Worm (Caenorhabditis elegans): ENCODE measurements around the gene ZC250.2.

Gene ZC250.2

ce11 chrV:5838576-5839366 lies 46.6 kb downstream of the ZC250.2 start, which contains the start of gene F26F12.2:
Gene F26F12.2, minus strand, starts transcription at chrV:5838613.
- TF ChIP-seq med-1 (GFP tag; optimal IDR thresholded peaks at IDR 0.05; ENCODE audit: insufficient read depth) (no peak), cog-1 (tag; optimal IDR thresholded peaks at IDR 0.05) (no peak), flt-1 (GFP tag; IDR thresholded peaks at IDR 0.05) (no peak), T22C8.4 (GFP tag; IDR thresholded peaks at IDR 0.05) (no peak), ztf-23 (GFP tag; IDR thresholded peaks at IDR 0.05) (no peak), ztf-29 (GFP tag; IDR thresholded peaks at IDR 0.05) (no peak)

- no peak for TF ChIP-seq tab-1 (GFP tag; IDR thresholded peaks at IDR 0.05)
- TF ChIP-seq ref-1 (GFP tag; conservative IDR thresholded peaks at IDR 0.05), result no peak
Measured at ce11 chrV:5840939-5841338, 48.8 kb downstream of the ZC250.2 start.

DNA sequence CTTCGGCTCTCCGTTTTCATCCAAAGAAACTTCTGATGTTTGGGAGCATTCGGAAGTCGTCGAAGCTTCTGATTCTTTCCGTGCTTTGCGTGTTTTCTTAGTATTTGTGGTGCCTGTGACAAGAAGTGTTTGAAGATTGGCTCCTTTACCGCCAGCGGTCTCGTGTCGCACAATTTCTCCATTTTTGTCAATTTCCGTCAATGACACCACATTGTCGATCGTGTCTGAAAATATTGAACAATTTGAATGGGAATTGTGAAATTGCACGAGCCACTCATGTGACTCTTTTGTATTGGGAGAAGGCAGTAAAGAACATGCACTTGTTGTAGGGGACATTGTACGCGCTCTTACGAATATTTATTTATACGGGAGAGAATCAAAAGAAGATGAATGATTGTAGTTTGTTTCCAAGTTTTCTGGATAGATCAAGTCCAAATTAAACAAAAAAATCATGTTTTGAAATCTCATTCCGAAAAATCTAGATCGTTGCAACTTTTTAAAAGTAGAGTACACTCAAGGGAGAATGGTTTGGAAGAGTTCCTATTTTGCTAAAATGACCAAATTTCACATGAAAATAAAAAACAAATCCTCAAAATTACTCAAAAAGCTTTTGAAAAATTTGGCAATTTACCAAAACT lies 50.5 kb downstream of the ZC250.2 start:
- no peak for TF ChIP-seq cog-1 (tag; optimal IDR thresholded peaks at IDR 0.05)

ce11 chrV:5843415-5844337 lies 51.5 kb downstream of the ZC250.2 start:
- no peak for TF ChIP-seq ref-1 (GFP tag; conservative IDR thresholded peaks at IDR 0.05)
- no peak for TF ChIP-seq T22C8.4 (GFP tag; IDR thresholded peaks at IDR 0.05)
- TF ChIP-seq ztf-23 (GFP tag; IDR thresholded peaks at IDR 0.05), result no peak
- TF ChIP-seq flt-1 (GFP tag; IDR thresholded peaks at IDR 0.05), result no peak; the same call in 1 of the 2 replicates
- 0 out of 2 replicates have a peak, but pooled peaks have one; percentile 39 for TF ChIP-seq tab-1 (GFP tag; IDR thresholded peaks at IDR 0.05)
- no peak for TF ChIP-seq klf-2 (GFP tag; conservative IDR thresholded peaks at IDR 0.05)
- no peak for TF ChIP-seq ztf-29 (GFP tag; IDR thresholded peaks at IDR 0.05)
- TF ChIP-seq cog-1 (tag; optimal IDR thresholded peaks at IDR 0.05), result no peak
- TF ChIP-seq med-1 (GFP tag; optimal IDR thresholded peaks at IDR 0.05; ENCODE audit: insufficient read depth), result no peak

DNA sequence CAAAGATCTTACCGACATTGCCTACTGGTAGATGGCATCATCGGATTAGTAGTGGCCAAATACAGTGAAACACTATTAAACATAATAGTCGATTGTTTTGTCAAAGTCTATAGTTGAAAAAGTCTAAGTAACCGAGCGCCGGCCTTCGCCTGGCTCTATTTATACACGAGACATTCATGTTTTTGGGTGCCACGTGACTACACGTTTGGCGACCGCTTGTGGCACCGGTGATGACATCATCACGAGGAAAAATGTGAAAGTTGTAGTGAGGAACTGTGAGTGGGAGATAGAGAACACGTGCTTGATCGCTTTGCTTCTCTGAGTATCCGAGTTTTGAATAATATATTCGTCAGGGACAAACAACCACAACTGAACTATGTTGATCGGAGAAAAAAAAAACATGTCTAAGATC lies 52.2 kb downstream of the ZC250.2 start:
- TF ChIP-seq ref-1 (GFP tag; conservative IDR thresholded peaks at IDR 0.05), result no peak
- no peak for TF ChIP-seq ztf-23 (GFP tag; IDR thresholded peaks at IDR 0.05)
- no peak for TF ChIP-seq flt-1 (GFP tag; IDR thresholded peaks at IDR 0.05)
- no peak for TF ChIP-seq T22C8.4 (GFP tag; IDR thresholded peaks at IDR 0.05)
